Worm (Caenorhabditis elegans): ENCODE data around the gene F58B4.3.
A peak's percentile ranks its signal among the peaks of the same experiment; 100 is the strongest.

F58B4.3 gene

ce11 chrV:10965501-10965900, 35.9 kb downstream of the F58B4.3 start, which contains the start of the genes ctf-4 and eef-1G (continued):
- TF ChIP-seq mxl-1 (tag; optimal IDR thresholded peaks at IDR 0.05), result no peak
- no peak for TF ChIP-seq Y53F4B.3 (GFP tag; IDR thresholded peaks at IDR 0.05)
- TF ChIP-seq F39B2.1 (GFP tag; IDR thresholded peaks at IDR 0.05), result no peak
- peak; percentile 75 for TF ChIP-seq lsl-1 (GFP tag; optimal IDR thresholded peaks at IDR 0.05)
- TF ChIP-seq nfya-1 (tag; optimal IDR thresholded peaks at IDR 0.05; ENCODE audit: borderline replicate concordance, insufficient read depth), result no peak
- no peak for TF ChIP-seq B0035.1 (tag; optimal IDR thresholded peaks at IDR 0.05)
- TF ChIP-seq nhr-179 (tag; optimal IDR thresholded peaks at IDR 0.05), result no peak
- TF ChIP-seq C06A6.2 (GFP tag; conservative IDR thresholded peaks at IDR 0.05), result peak; percentile 86
- peak; percentile 26 to 96 (median 60) for TF ChIP-seq lin-35 (GFP tag; optimal IDR thresholded peaks at IDR 0.05)
- peak; percentile 93 for TF ChIP-seq tlf-1 (GFP tag; optimal IDR thresholded peaks at IDR 0.05)
- TF ChIP-seq lin-26 (GFP tag; IDR thresholded peaks at IDR 0.05), result peak; percentile 55; the same call in 1 of the 2 replicates
- peak; percentile 90 for TF ChIP-seq efl-1 (GFP tag; optimal IDR thresholded peaks at IDR 0.05)
- peak; percentile 52 for TF ChIP-seq nhr-90 (tag; optimal IDR thresholded peaks at IDR 0.05)
- TF ChIP-seq him-1 (tag; optimal IDR thresholded peaks at IDR 0.05), result peak; percentile 8
- peak; percentile 74 for TF ChIP-seq ztf-18 (tag; optimal IDR thresholded peaks at IDR 0.05)
- TF ChIP-seq rcor-1 (GFP tag; IDR thresholded peaks at IDR 0.05), result peak; percentile 94
- no peak for TF ChIP-seq ama-1 (optimal IDR thresholded peaks at IDR 0.05)
- TF ChIP-seq ama-1 (GFP tag; optimal IDR thresholded peaks at IDR 0.05), result no peak
- TF ChIP-seq T26A5.8 (tag; optimal IDR thresholded peaks at IDR 0.05), result no peak
- peak; percentile 93 for TF ChIP-seq snpc-3.4 (tag; optimal IDR thresholded peaks at IDR 0.05)
- peak; percentile 88 for TF ChIP-seq snpc-1.3 (tag; optimal IDR thresholded peaks at IDR 0.05; ENCODE audit: insufficient read depth)
- peak; percentile 75 for TF ChIP-seq B0336.3 (GFP tag; IDR thresholded peaks at IDR 0.05)
- TF ChIP-seq hmg-20 (GFP tag; IDR thresholded peaks at IDR 0.05), result 0 out of 2 replicates have a peak, but pooled peaks have one; percentile 49
- TF ChIP-seq ceh-91 (GFP tag; IDR thresholded peaks at IDR 0.05), result peak; percentile 83
- TF ChIP-seq repo-1 (tag; optimal IDR thresholded peaks at IDR 0.05), result peak; percentile 75
- TF ChIP-seq hmg-1.2 (GFP tag; IDR thresholded peaks at IDR 0.05), result peak; percentile 99
- peak; percentile 91 to 94 for TF ChIP-seq let-607 (tag; optimal IDR thresholded peaks at IDR 0.05)
- no peak for TF ChIP-seq rpc-1 (optimal IDR thresholded peaks at IDR 0.05)
- no peak for TF ChIP-seq rpc-1 (tag; optimal IDR thresholded peaks at IDR 0.05)
- TF ChIP-seq sptf-2 (GFP tag; optimal IDR thresholded peaks at IDR 0.05), result no peak

- TF ChIP-seq madf-3 (GFP tag; IDR thresholded peaks at IDR 0.05) (peak; percentile 14; the same call in 1 of the 2 replicates), mcd-1 (GFP tag; IDR thresholded peaks at IDR 0.05) (peak; percentile 56), madf-6 (GFP tag; IDR thresholded peaks at IDR 0.05) (peak; percentile 45; the same call in 1 of the 2 replicates), hmg-20 (GFP tag; IDR thresholded peaks at IDR 0.05) (0 out of 2 replicates have a peak, but pooled peaks have one; percentile 27), zfh-2 (GFP tag; conservative IDR thresholded peaks at IDR 0.05) (peak; percentile 61), sptf-2 (GFP tag; optimal IDR thresholded peaks at IDR 0.05) (no peak), hlh-26 (GFP tag; conservative IDR thresholded peaks at IDR 0.05) (no peak), B0336.3 (GFP tag; IDR thresholded peaks at IDR 0.05) (0 out of 2 replicates have a peak, but pooled peaks have one; percentile 53), F39B2.1 (GFP tag; IDR thresholded peaks at IDR 0.05) (no peak), lag-1 (GFP tag; IDR thresholded peaks at IDR 0.05) (0 out of 2 replicates have a peak, but pooled peaks have one; percentile 21), repo-1 (tag; optimal IDR thresholded peaks at IDR 0.05) (peak; percentile 8), chd-7 (tag; optimal IDR thresholded peaks at IDR 0.05) (peak; percentile 37), mxl-1 (tag; optimal IDR thresholded peaks at IDR 0.05) (no peak), nhr-90 (tag; optimal IDR thresholded peaks at IDR 0.05) (no peak), tlf-1 (GFP tag; optimal IDR thresholded peaks at IDR 0.05) (no peak), snpc-4 (GFP tag; optimal IDR thresholded peaks at IDR 0.05) (no peak), snpc-4 (tag; optimal IDR thresholded peaks at IDR 0.05) (peak in 1 of 4 experiments; percentile 54), Y79H2A.3 (GFP tag; conservative IDR thresholded peaks at IDR 0.05) (no peak), nfyb-1 (GFP tag; IDR thresholded peaks at IDR 0.05) (0 out of 2 replicates have a peak, but pooled peaks have one; percentile 23), hsf-1 (GFP tag; IDR thresholded peaks at IDR 0.05) (peak; percentile 46; the same call in 1 of the 2 replicates), lsy-27 (tag; optimal IDR thresholded peaks at IDR 0.05; ENCODE audit: borderline replicate concordance, insufficient read depth) (no peak), lin-26 (GFP tag; IDR thresholded peaks at IDR 0.05) (no peak), Y67H2A.10 (GFP tag; conservative IDR thresholded peaks at IDR 0.05) (no peak)
Observed at ce11 chrV:10966874-10967273, 37.3 kb downstream of the F58B4.3 start.

All from whole organism, young adult.